Fruit fly (Drosophila melanogaster) whole organism, embryonic: Measurements from ENCODE around the gene kek4.
A peak's percentile ranks its signal among the peaks of the same experiment; 100 is the strongest.

Experiments
- CG10321 ChIP-seq: fragments of 200-800 bp; sonication (Bioruptor generic); IDR thresholded peaks from 2 replicates; pipeline ENCODE4 v1.3.6; 2022; ENCODE audit warnings: missing biosample characterization, missing genetic modification characterization
- CG10366 ChIP-seq: fragments of 200-800 bp; sonication (Bioruptor generic); IDR thresholded peaks from 2 replicates; pipeline ENCODE4 v1.3.6; 2022; ENCODE audit warnings: missing biosample characterization, missing genetic modification characterization
- CG10565 ChIP-seq: fragments of 200-800 bp; sonication (Bioruptor generic); optimal IDR thresholded peaks from 3 replicates; lab custom pipeline; 2016; ENCODE audit warnings: missing biosample characterization, mild to moderate bottlenecking, missing genetic modification characterization
- CG10654 ChIP-seq: fragments of 200-800 bp; sonication (Bioruptor generic); optimal IDR thresholded peaks from 2 replicates; lab custom pipeline; 2016; ENCODE audit warnings: missing biosample characterization, missing genetic modification characterization
- CG11085 ChIP-seq: fragments of 200-800 bp; sonication (Bioruptor generic); IDR thresholded peaks from 2 replicates; pipeline ENCODE4 v1.3.6; 2022; ENCODE audit warnings: missing biosample characterization, missing genetic modification characterization
- CG11504 ChIP-seq: fragments of 200-800 bp; sonication (Bioruptor generic); optimal IDR thresholded peaks from 3 replicates; lab custom pipeline; 2019; ENCODE audit warnings: missing biosample characterization, mild to moderate bottlenecking, missing genetic modification characterization, moderate library complexity
- CG12659 ChIP-seq: fragments of 200-800 bp; sonication (Bioruptor generic); optimal IDR thresholded peaks from 3 replicates; lab custom pipeline; 2017; ENCODE audit warnings: mild to moderate bottlenecking, missing biosample characterization, missing genetic modification reagents, missing genetic modification characterization
- CG1603 ChIP-seq: fragments of 200-800 bp; sonication (Bioruptor generic); optimal IDR thresholded peaks from 2 replicates; lab custom pipeline; 2019; ENCODE audit warnings: missing biosample characterization, mild to moderate bottlenecking, missing genetic modification characterization, moderate library complexity
- CG16863 ChIP-seq: fragments of 200-800 bp; sonication (Bioruptor generic); optimal IDR thresholded peaks from 3 replicates; lab custom pipeline; 2016; ENCODE audit warnings: missing biosample characterization, missing genetic modification characterization
- CG17361 ChIP-seq: fragments of 200-800 bp; sonication (Bioruptor generic); IDR thresholded peaks from 3 replicates; pipeline ENCODE4 v1.3.6; 2022; ENCODE audit warnings: missing biosample characterization, missing genetic modification characterization
- CG18476 ChIP-seq: fragments of 200-800 bp; sonication (Bioruptor generic); optimal IDR thresholded peaks from 2 replicates; lab custom pipeline; 2016; ENCODE audit warnings: missing biosample characterization, mild to moderate bottlenecking, missing genetic modification characterization
- CG18619 ChIP-seq: fragments of 200-800 bp; sonication (Bioruptor generic); optimal IDR thresholded peaks from 3 replicates; lab custom pipeline; 2017; ENCODE audit warnings: missing biosample characterization, mild to moderate bottlenecking, missing genetic modification characterization
- CG2120 ChIP-seq: fragments of 200-800 bp; sonication (Bioruptor generic); optimal IDR thresholded peaks from 3 replicates; lab custom pipeline; 2016; ENCODE audit warnings: missing biosample characterization, missing genetic modification characterization
- CG4328 ChIP-seq: fragments of 200-800 bp; sonication (Bioruptor generic); optimal IDR thresholded peaks from 3 replicates; lab custom pipeline; 2017; ENCODE audit warnings: missing biosample characterization, missing genetic modification reagents, missing genetic modification characterization
- CG5245 ChIP-seq: fragments of 200-800 bp; sonication (Bioruptor generic); optimal IDR thresholded peaks from 3 replicates; lab custom pipeline; 2016; ENCODE audit warnings: missing biosample characterization, missing genetic modification characterization
- CG6689 ChIP-seq: fragments of 200-800 bp; sonication (Bioruptor generic); IDR thresholded peaks from 2 replicates; pipeline ENCODE4 v1.3.6; 2022; ENCODE audit warnings: missing biosample characterization, missing genetic modification characterization
- CG7271 ChIP-seq: fragments of 200-800 bp; sonication (Bioruptor generic); optimal IDR thresholded peaks from 2 replicates; lab custom pipeline; 2018; ENCODE audit warnings: missing biosample characterization, mild to moderate bottlenecking, missing genetic modification characterization, moderate library complexity
- CG8089 ChIP-seq: fragments of 200-800 bp; sonication (Bioruptor generic); optimal IDR thresholded peaks from 3 replicates; lab custom pipeline; 2016; ENCODE audit warnings: missing biosample characterization, missing genetic modification characterization
- CG8765 ChIP-seq: fragments of 200-800 bp; sonication (Bioruptor generic); IDR thresholded peaks from 2 replicates; pipeline ENCODE4 v1.3.6; 2022; ENCODE audit warnings: missing biosample characterization, missing genetic modification characterization
- CTCF ChIP-seq: fragments of 200-800 bp; sonication (Bioruptor generic); optimal IDR thresholded peaks from 2 replicates; lab custom pipeline; 2017; ENCODE audit warnings: missing biosample characterization, mild to moderate bottlenecking, missing genetic modification characterization, moderate library complexity
- D ChIP-seq, 2 experiments: fragments of 200-800 bp in 1 of 2; fragments of >200 bp in 1 of 2; sonication (Bioruptor generic) in 1 of 2; optimal IDR thresholded peaks; 2 replicates in 1 of 2; 3 replicates in 1 of 2; lab custom pipeline; 2017; ENCODE audit warnings: mild to moderate bottlenecking in 1 of 2, missing biosample characterization in 1 of 2, missing genetic modification characterization in 1 of 2, missing genetic modification reagents in 1 of 2
- Dll ChIP-seq: fragments of 200-800 bp; sonication (Bioruptor generic); IDR thresholded peaks from 4 replicates; pipeline ENCODE4 v1.3.6; 2022; ENCODE audit warnings: missing biosample characterization, missing genetic modification characterization; ENCODE audit not compliant: partially characterized antibody
- Drgx ChIP-seq: fragments of 200-800 bp; sonication (Bioruptor generic); IDR thresholded peaks from 2 replicates; pipeline ENCODE4 v1.3.6; 2022; ENCODE audit warnings: missing biosample characterization, missing genetic modification characterization
- ERR ChIP-seq: fragments of 200-800 bp; sonication (Bioruptor generic); optimal IDR thresholded peaks from 2 replicates; lab custom pipeline; 2016; ENCODE audit warnings: missing biosample characterization, missing genetic modification characterization
- Fer3 ChIP-seq: fragments of 200-800 bp; sonication (Bioruptor generic); optimal IDR thresholded peaks from 2 replicates; lab custom pipeline; 2018; ENCODE audit warnings: missing biosample characterization, mild to moderate bottlenecking, missing genetic modification characterization, moderate library complexity
- HLH4C ChIP-seq: fragments of 200-800 bp; sonication (Bioruptor generic); IDR thresholded peaks from 3 replicates; pipeline ENCODE4 v1.3.6; 2022; ENCODE audit warnings: missing biosample characterization, missing genetic modification characterization; ENCODE audit not compliant: partially characterized antibody
- HmgZ ChIP-seq: fragments of 200-800 bp; sonication (Bioruptor generic); optimal IDR thresholded peaks from 2 replicates; lab custom pipeline; 2018; ENCODE audit warnings: missing biosample characterization, mild to moderate bottlenecking, missing genetic modification characterization
- Hmx ChIP-seq: fragments of 200-800 bp; sonication (Bioruptor generic); optimal IDR thresholded peaks from 2 replicates; lab custom pipeline; 2016; ENCODE audit warnings: missing biosample characterization, missing genetic modification characterization
- NfI ChIP-seq: fragments of 200-800 bp; sonication (Bioruptor generic); optimal IDR thresholded peaks from 3 replicates; lab custom pipeline; 2018; ENCODE audit warnings: missing biosample characterization, mild to moderate bottlenecking, missing genetic modification characterization, moderate library complexity
- Optix ChIP-seq: fragments of 200-800 bp; sonication (Bioruptor generic); IDR thresholded peaks from 3 replicates; pipeline ENCODE4 v1.3.6; 2022; ENCODE audit warnings: missing biosample characterization, missing genetic modification characterization
- Usf ChIP-seq: fragments of 200-800 bp; sonication (Bioruptor generic); optimal IDR thresholded peaks from 2 replicates; lab custom pipeline; 2017; ENCODE audit warnings: missing genotype, missing biosample characterization, missing genetic modification characterization
- ash1 ChIP-seq: fragments of 200-800 bp; sonication (Bioruptor generic); optimal IDR thresholded peaks from 2 replicates; lab custom pipeline; 2018; ENCODE audit warnings: missing biosample characterization, mild to moderate bottlenecking, missing genetic modification characterization
- az2 ChIP-seq: fragments of 200-800 bp; sonication (Bioruptor generic); optimal IDR thresholded peaks from 3 replicates; lab custom pipeline; 2016; ENCODE audit warnings: missing biosample characterization, missing genetic modification characterization
- crc ChIP-seq: fragments of 200-800 bp; sonication (Bioruptor generic); optimal IDR thresholded peaks from 2 replicates; lab custom pipeline; 2016; ENCODE audit warnings: missing biosample characterization, missing genetic modification characterization
- dimm ChIP-seq: fragments of 200-800 bp; sonication (Bioruptor generic); IDR thresholded peaks from 2 replicates; pipeline ENCODE4 v1.3.6; 2022; ENCODE audit warnings: missing biosample characterization, missing genetic modification characterization
- fd64A ChIP-seq: fragments of 200-800 bp; sonication (Bioruptor generic); optimal IDR thresholded peaks from 3 replicates; lab custom pipeline; 2018; ENCODE audit warnings: missing biosample characterization, mild to moderate bottlenecking, missing genetic modification characterization
- gce ChIP-seq: fragments of 200-800 bp; sonication (Bioruptor generic); IDR thresholded peaks from 3 replicates; pipeline ENCODE4 v1.3.6; 2022; ENCODE audit warnings: missing biosample characterization, missing genetic modification characterization
- gfzf ChIP-seq: fragments of 200-800 bp; sonication (Bioruptor generic); optimal IDR thresholded peaks from 2 replicates; lab custom pipeline; 2016; ENCODE audit warnings: missing biosample characterization, mild to moderate bottlenecking, missing genetic modification characterization, moderate library complexity
- grau ChIP-seq: fragments of 200-800 bp; optimal IDR thresholded peaks from 3 replicates; lab custom pipeline; 2019; ENCODE audit warnings: missing biosample characterization, mild to moderate bottlenecking, missing genetic modification characterization, moderate library complexity
- grn ChIP-seq: fragments of 200-800 bp; sonication (Bioruptor generic); optimal IDR thresholded peaks from 3 replicates; lab custom pipeline; 2017; ENCODE audit warnings: missing biosample characterization, missing genetic modification characterization
- hb ChIP-seq: fragments of 200-800 bp; sonication (Bioruptor generic); IDR thresholded peaks from 3 replicates; pipeline ENCODE4 v1.3.6; 2022; ENCODE audit warnings: missing biosample characterization, missing genetic modification characterization; ENCODE audit not compliant: partially characterized antibody
- kay ChIP-seq: fragments of 200-800 bp; sonication (Bioruptor generic); optimal IDR thresholded peaks from 2 replicates; lab custom pipeline; 2016; ENCODE audit warnings: missing biosample characterization, missing genetic modification characterization
- mam ChIP-seq: fragments of 200-800 bp; sonication (Bioruptor generic); optimal IDR thresholded peaks from 3 replicates; lab custom pipeline; 2016; ENCODE audit warnings: missing biosample characterization, missing genetic modification characterization
- mld ChIP-seq: fragments of 200-800 bp; sonication (Bioruptor generic); IDR thresholded peaks from 3 replicates; pipeline ENCODE4 v1.3.6; 2022; ENCODE audit warnings: missing biosample characterization, missing genetic modification characterization; ENCODE audit not compliant: partially characterized antibody
- salm ChIP-seq: fragments of 200-800 bp; sonication (Bioruptor generic); optimal IDR thresholded peaks from 2 replicates; lab custom pipeline; 2018; ENCODE audit warnings: missing biosample characterization, mild to moderate bottlenecking, missing genetic modification characterization
- sd ChIP-seq: fragments of 200-800 bp; sonication (Bioruptor generic); optimal IDR thresholded peaks from 3 replicates; lab custom pipeline; 2018; ENCODE audit warnings: missing biosample characterization, mild to moderate bottlenecking, missing genetic modification characterization, moderate library complexity
- sob ChIP-seq: fragments of 200-800 bp; sonication (Bioruptor generic); IDR thresholded peaks from 2 replicates; pipeline ENCODE4 v1.3.6; 2022; ENCODE audit warnings: missing biosample characterization, missing genetic modification characterization
- tup ChIP-seq: fragments of 200-800 bp; sonication (Bioruptor generic); optimal IDR thresholded peaks from 2 replicates; lab custom pipeline; 2016; ENCODE audit warnings: missing biosample characterization, mild to moderate bottlenecking, missing genetic modification characterization, moderate library complexity
- zen2 ChIP-seq: fragments of 200-800 bp; sonication (Bioruptor generic); IDR thresholded peaks from 3 replicates; pipeline ENCODE4 v1.3.6; 2022; ENCODE audit warnings: missing biosample characterization, missing genetic modification characterization; ENCODE audit not compliant: partially characterized antibody

The kek4 gene

DNA sequence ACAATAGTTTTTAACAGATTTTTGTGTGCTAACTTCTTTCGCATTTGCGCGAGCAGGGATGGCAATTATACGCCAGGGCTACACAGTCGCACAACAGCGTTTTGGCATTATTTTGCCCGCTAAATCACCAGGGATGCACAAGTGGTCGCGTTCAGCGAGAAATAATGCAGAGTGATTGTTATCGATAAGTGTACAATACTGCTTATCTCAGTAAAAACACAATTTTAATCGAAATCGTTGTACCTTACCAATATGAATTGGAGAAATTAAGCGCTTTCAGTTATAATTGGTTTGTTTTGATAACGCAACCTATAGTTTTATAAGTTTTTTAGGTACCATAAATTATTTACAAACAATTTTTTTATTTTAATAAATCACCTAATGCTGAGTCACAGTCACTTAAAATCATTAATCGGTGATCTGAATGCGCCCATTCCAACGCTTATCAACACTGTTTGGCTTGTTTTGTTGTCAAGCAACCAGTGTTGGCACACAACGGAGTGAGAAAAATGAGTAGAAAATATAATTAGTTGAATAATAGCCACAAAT is 38.4 kb downstream of the kek4 start, which contains the start of the genes Sfmbt and CG5439 (continued):
- peak; percentile 67 for TF ChIP-seq CG10654 (GFP tag; lab: Kevin White, UChicago)
- peak; percentile 91 for TF ChIP-seq kay (GFP tag; lab: Kevin White, UChicago)
- TF ChIP-seq CG12659, result peak; percentile 94
- TF ChIP-seq CG11085 (GFP tag; lab: Robert Waterston, UW), result peak; percentile 72
- TF ChIP-seq D (optimal IDR thresholded peaks at IDR 0.05; lab: Kevin White, UChicago), result no peak
- TF ChIP-seq D (GFP tag; optimal IDR thresholded peaks at IDR 0.05; lab: Kevin White, UChicago), result peak; percentile 49
- peak; percentile 66 for TF ChIP-seq CG6689
- peak; percentile 68 for TF ChIP-seq CG4328
- TF ChIP-seq grn (GFP tag; lab: Kevin White, UChicago), result no peak
- TF ChIP-seq HmgZ, result peak; percentile 84
- TF ChIP-seq dimm, result peak; percentile 17; the same call in 1 of the 2 replicates
- TF ChIP-seq CG16863 (GFP tag; lab: Kevin White, UChicago), result peak; percentile 69
- TF ChIP-seq sob (GFP tag; lab: Robert Waterston, UW), result peak; percentile 81
- peak; percentile 86 for TF ChIP-seq mam (GFP tag; lab: Kevin White, UChicago)
- no peak for TF ChIP-seq CG10565 (GFP tag; lab: Kevin White, UChicago)
- peak; percentile 10 for TF ChIP-seq CTCF (GFP tag; lab: Kevin White, UChicago)
- TF ChIP-seq CG18619 (GFP tag; lab: Kevin White, UChicago), result peak; percentile 75
- 0 out of 3 replicates have a peak, but pooled peaks have one; percentile 26 for TF ChIP-seq Optix (GFP tag; lab: Robert Waterston, UW)
- peak; percentile 92 for TF ChIP-seq CG2120 (GFP tag; lab: Kevin White, UChicago)
- peak; percentile 69 for TF ChIP-seq Usf (GFP tag; lab: Kevin White, UChicago)
- TF ChIP-seq Hmx (GFP tag; lab: Kevin White, UChicago), result peak; percentile 33
- no peak for TF ChIP-seq CG7271 (tag; lab: Kevin White, UChicago)
- TF ChIP-seq Drgx (GFP tag; lab: Robert Waterston, UW), result peak; percentile 34; the same call in 1 of the 2 replicates
- no peak for TF ChIP-seq fd64A (GFP tag; lab: Kevin White, UChicago)
- TF ChIP-seq gce, result no peak
- peak; percentile 74 for TF ChIP-seq NfI (GFP tag; lab: Kevin White, UChicago)
- TF ChIP-seq gfzf (GFP tag; lab: Kevin White, UChicago), result peak; percentile 60
- TF ChIP-seq grau (tag; lab: Kevin White, UChicago), result peak; percentile 79
- no peak for TF ChIP-seq CG10321 (GFP tag; lab: Robert Waterston, UW)
- TF ChIP-seq Dll (GFP tag; lab: Robert Waterston, UW), result peak; percentile 64; the same call in 3 of the 4 replicates
- TF ChIP-seq HLH4C (GFP tag; lab: Robert Waterston, UW), result peak; percentile 62; the same call in 2 of the 3 replicates
- 0 out of 2 replicates have a peak, but pooled peaks have one; percentile 33 for TF ChIP-seq CG8765 (GFP tag; lab: Robert Waterston, UW)
- peak; percentile 55 for TF ChIP-seq CG5245 (GFP tag; lab: Kevin White, UChicago)
- TF ChIP-seq CG18476 (GFP tag; lab: Kevin White, UChicago), result peak; percentile 76
- TF ChIP-seq CG10366 (GFP tag; lab: Robert Waterston, UW), result peak; percentile 39; the same call in 1 of the 2 replicates
- TF ChIP-seq salm, result peak; percentile 5
- no peak for TF ChIP-seq Fer3 (tag; lab: Kevin White, UChicago)
- peak; percentile 26 for TF ChIP-seq tup (GFP tag; lab: Kevin White, UChicago)
- TF ChIP-seq hb, result no peak
- TF ChIP-seq zen2 (GFP tag; lab: Robert Waterston, UW), result no peak
- TF ChIP-seq ash1 (GFP tag; lab: Kevin White, UChicago), result no peak
- TF ChIP-seq CG1603 (tag; lab: Kevin White, UChicago), result no peak
- peak; percentile 39 for TF ChIP-seq CG8089 (GFP tag; lab: Kevin White, UChicago)
- 0 out of 3 replicates have a peak, but pooled peaks have one; percentile 38 for TF ChIP-seq mld (GFP tag; lab: Robert Waterston, UW)
- TF ChIP-seq sd (tag; lab: Kevin White, UChicago), result no peak
- TF ChIP-seq CG17361 (GFP tag; lab: Robert Waterston, UW), result no peak; the same call in 1 of the 3 replicates
- peak; percentile 71 for TF ChIP-seq ERR (GFP tag; lab: Kevin White, UChicago)
- peak; percentile 71 for TF ChIP-seq az2 (GFP tag; lab: Kevin White, UChicago)
- peak; percentile 29 for TF ChIP-seq crc
- no peak for TF ChIP-seq CG11504 (tag; lab: Kevin White, UChicago)
